Worm (Caenorhabditis elegans) whole organism, mixed stage, embryonic: ENCODE data around the gene cutl-18.
"Not testable (repeated sequence)": the region's sequence is repeated elsewhere in the genome, so short reads cannot be mapped to it uniquely, and the experiment has no call there.

Source experiments
- M03D4.4 ChIP-seq: sonication (generic microtip); optimal IDR thresholded peaks from 2 replicates; lab custom pipeline; 2017; ENCODE audit warnings: mild to moderate bottlenecking, missing genetic modification characterization, missing compliant biosample characterization
- bed-3 ChIP-seq: fragments of 200-800 bp; sonication (Bioruptor generic); optimal IDR thresholded peaks from 3 replicates; lab custom pipeline; 2018; ENCODE audit warnings: mild to moderate bottlenecking, missing genetic modification characterization, moderate library complexity, missing compliant biosample characterization
- blmp-1 ChIP-seq: fragments of 150-350 bp; optimal IDR thresholded peaks from 2 replicates; lab custom pipeline; 2014; ENCODE audit warnings: missing biosample characterization, missing genetic modification characterization
- ceh-39 ChIP-seq: fragments of 150-350 bp; optimal IDR thresholded peaks from 2 replicates; lab custom pipeline; 2014; ENCODE audit warnings: missing biosample characterization, missing genetic modification characterization
- ceh-43 ChIP-seq: fragments of 200-800 bp; sonication (Bioruptor generic); optimal IDR thresholded peaks from 2 replicates; lab custom pipeline; 2018; ENCODE audit warnings: mild to moderate bottlenecking, missing genetic modification characterization, moderate library complexity, missing compliant biosample characterization
- ceh-83 ChIP-seq: fragments of 200-800 bp; sonication (Bioruptor generic); optimal IDR thresholded peaks from 2 replicates; lab custom pipeline; 2018; ENCODE audit warnings: mild to moderate bottlenecking, missing genetic modification characterization, missing compliant biosample characterization
- ces-1 ChIP-seq: fragments of 150-350 bp; optimal IDR thresholded peaks from 2 replicates; lab custom pipeline; 2014; ENCODE audit warnings: missing biosample characterization, missing genetic modification reagents, missing genetic modification characterization
- cnd-1 ChIP-seq: fragments of 200-800 bp; sonication (Bioruptor generic); optimal IDR thresholded peaks from 2 replicates; lab custom pipeline; 2018; ENCODE audit warnings: mild to moderate bottlenecking, missing genetic modification characterization, missing compliant biosample characterization
- elt-1 ChIP-seq: sonication (generic microtip); optimal IDR thresholded peaks from 2 replicates; lab custom pipeline; 2017; ENCODE audit warnings: missing genetic modification characterization, mild to moderate bottlenecking, missing compliant biosample characterization, antibody characterized with exemption, moderate library complexity, borderline replicate concordance; ENCODE audit not compliant: insufficient read depth
- flh-1 ChIP-seq: fragments of 200-800 bp; sonication (Bioruptor generic); optimal IDR thresholded peaks from 2 replicates; lab custom pipeline; 2018; ENCODE audit warnings: mild to moderate bottlenecking, missing genetic modification characterization, moderate library complexity, missing compliant biosample characterization
- ham-2 ChIP-seq: fragments of 200-800 bp; sonication (Bioruptor generic); optimal IDR thresholded peaks from 2 replicates; lab custom pipeline; 2018; ENCODE audit warnings: mild to moderate bottlenecking, missing genetic modification characterization, missing compliant biosample characterization
- hlh-1 ChIP-seq: fragments of 150-350 bp; optimal IDR thresholded peaks from 2 replicates; lab custom pipeline; 2014; ENCODE audit warnings: missing biosample characterization, missing genetic modification reagents, missing genetic modification characterization
- lin-13 ChIP-seq: fragments of 150-350 bp; optimal IDR thresholded peaks from 2 replicates; lab custom pipeline; 2014; ENCODE audit warnings: missing biosample characterization, missing genetic modification characterization
- lin-32 ChIP-seq: fragments of 200-800 bp; sonication (Bioruptor generic); optimal IDR thresholded peaks from 2 replicates; lab custom pipeline; 2018; ENCODE audit warnings: mild to moderate bottlenecking, missing genetic modification characterization, missing compliant biosample characterization
- lsy-2 ChIP-seq: fragments of 150-350 bp; optimal IDR thresholded peaks from 2 replicates; lab custom pipeline; 2014; ENCODE audit warnings: missing biosample characterization, missing genetic modification characterization
- mab-5 ChIP-seq: fragments of 150-350 bp; optimal IDR thresholded peaks from 2 replicates; lab custom pipeline; 2014; ENCODE audit warnings: missing biosample characterization, missing genetic modification characterization
- mep-1 ChIP-seq: fragments of 150-350 bp; optimal IDR thresholded peaks from 2 replicates; lab custom pipeline; 2017; ENCODE audit warnings: missing biosample characterization, missing genetic modification reagents, missing genetic modification characterization, inconsistent platforms
- mls-2 ChIP-seq: sonication (generic microtip); optimal IDR thresholded peaks from 2 replicates; lab custom pipeline; 2016; ENCODE audit warnings: mild to moderate bottlenecking, missing genetic modification characterization, moderate library complexity, missing compliant biosample characterization
- nhr-12 ChIP-seq: fragments of 150-350 bp; optimal IDR thresholded peaks from 2 replicates; lab custom pipeline; 2014; ENCODE audit warnings: missing biosample characterization, missing genetic modification characterization
- nhr-2 ChIP-seq: fragments of 150-350 bp; optimal IDR thresholded peaks from 2 replicates; lab custom pipeline; 2014; ENCODE audit warnings: missing biosample characterization, missing genetic modification characterization
- nhr-237 ChIP-seq: fragments of 150-350 bp; optimal IDR thresholded peaks from 2 replicates; lab custom pipeline; 2014; ENCODE audit warnings: missing biosample characterization, missing genetic modification characterization
- nhr-28 ChIP-seq: fragments of 150-350 bp; optimal IDR thresholded peaks from 2 replicates; lab custom pipeline; 2014; ENCODE audit warnings: missing biosample characterization, missing genetic modification characterization
- nhr-76 ChIP-seq: sonication (generic microtip); optimal IDR thresholded peaks from 2 replicates; lab custom pipeline; 2017; ENCODE audit warnings: missing biosample characterization, missing genetic modification characterization
- sem-2 ChIP-seq: fragments of 200-800 bp; sonication (Bioruptor generic); optimal IDR thresholded peaks from 2 replicates; lab custom pipeline; 2018; ENCODE audit warnings: mild to moderate bottlenecking, missing genetic modification characterization, missing compliant biosample characterization
- snpc-4 ChIP-seq: fragments of 150-350 bp; optimal IDR thresholded peaks from 2 replicates; lab custom pipeline; 2014; ENCODE audit warnings: missing biosample characterization, missing genetic modification characterization
- sptf-1 ChIP-seq: sonication (generic microtip); optimal IDR thresholded peaks from 2 replicates; lab custom pipeline; 2017; ENCODE audit warnings: mild to moderate bottlenecking, missing genetic modification characterization, moderate library complexity, missing compliant biosample characterization
- tbx-8 ChIP-seq: fragments of 200-800 bp; sonication (Bioruptor generic); optimal IDR thresholded peaks from 2 replicates; lab custom pipeline; 2018; ENCODE audit warnings: mild to moderate bottlenecking, missing genetic modification characterization, moderate library complexity, missing compliant biosample characterization
- unc-120 ChIP-seq: sonication (generic microtip); optimal IDR thresholded peaks from 2 replicates; lab custom pipeline; 2017; ENCODE audit warnings: missing genetic modification characterization, missing compliant biosample characterization; ENCODE audit not compliant: poor library complexity, severe bottlenecking
- unc-62 ChIP-seq: fragments of 150-350 bp; optimal IDR thresholded peaks from 2 replicates; lab custom pipeline; 2014; ENCODE audit warnings: missing biosample characterization, missing genetic modification reagents, missing genetic modification characterization
- zip-8 ChIP-seq: fragments of 150-350 bp; optimal IDR thresholded peaks from 2 replicates; lab custom pipeline; 2014; ENCODE audit warnings: missing biosample characterization, missing genetic modification characterization
- ztf-11 ChIP-seq: fragments of 150-350 bp; optimal IDR thresholded peaks from 2 replicates; lab custom pipeline; 2014; ENCODE audit warnings: missing biosample characterization, missing genetic modification characterization

The cutl-18 gene

ce11 chrV:11292682-11293081 lies 24.0 kb downstream of the cutl-18 start:
- TF ChIP-seq lin-32 (GFP tag; lab: Kevin White, UChicago) (no peak), flh-1 (GFP tag; lab: Kevin White, UChicago) (no peak), ces-1 (no peak), bed-3 (GFP tag; lab: Kevin White, UChicago) (no peak), nhr-12 (tag; lab: Kevin White, UChicago) (no peak), zip-8 (tag; lab: Kevin White, UChicago) (no peak), M03D4.4 (no peak), snpc-4 (tag; lab: Kevin White, UChicago) (no peak), ceh-43 (no peak), hlh-1 (tag; lab: Kevin White, UChicago) (no peak), elt-1 (tag; lab: Kevin White, UChicago) (no peak), sptf-1 (tag; lab: Kevin White, UChicago) (no peak), mab-5 (tag; lab: Kevin White, UChicago) (no peak), mep-1 (no peak), unc-120 (no peak), ceh-39 (tag; lab: Kevin White, UChicago) (no peak), ham-2 (GFP tag; lab: Kevin White, UChicago) (no peak), lin-13 (tag; lab: Kevin White, UChicago) (no peak), sem-2 (GFP tag; lab: Kevin White, UChicago) (no peak)

DNA sequence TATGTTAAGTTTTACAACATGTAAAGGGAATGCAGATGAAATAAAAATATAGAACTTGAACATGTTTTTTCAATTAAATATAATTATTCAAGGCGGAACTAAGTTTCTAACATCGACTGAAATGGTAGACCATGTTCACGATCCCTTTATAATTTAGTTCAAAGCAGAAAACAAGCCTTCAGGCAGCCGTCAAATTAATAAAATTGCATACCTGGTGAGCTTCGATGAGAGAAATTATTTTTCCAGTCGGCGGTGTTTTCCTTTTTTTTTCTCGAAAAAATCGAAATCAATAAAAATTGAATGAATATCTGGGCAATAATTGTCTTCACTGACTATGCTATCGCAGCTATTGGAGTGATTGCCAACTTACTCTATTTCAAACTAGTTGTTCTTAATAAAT lies 25.8 kb downstream of the cutl-18 start, which contains the start of gene C03E10.1:
Gene C03E10.1, plus strand, starts transcription at position 301 of the 400 bp plus-strand sequence.
- TF ChIP-seq lsy-2 (tag; lab: Kevin White, UChicago) (no peak), lin-32 (GFP tag; lab: Kevin White, UChicago) (no peak), unc-120 (no peak), mab-5 (tag; lab: Kevin White, UChicago) (no peak), nhr-12 (tag; lab: Kevin White, UChicago) (no peak), nhr-28 (tag; lab: Kevin White, UChicago) (no peak), blmp-1 (no peak), unc-62 (GFP tag; lab: Kevin White, UChicago) (no peak), nhr-76 (tag; lab: Kevin White, UChicago) (no peak), ztf-11 (tag; lab: Kevin White, UChicago) (no peak), bed-3 (GFP tag; lab: Kevin White, UChicago) (no peak)

- not testable (repeated sequence) for TF ChIP-seq mls-2; nhr-76 (tag; lab: Kevin White, UChicago); unc-62 (GFP tag; lab: Kevin White, UChicago)
- TF ChIP-seq, all 35 proteins: peak for 0; not testable (repeated sequence) for 35
These were observed 30.6 kb downstream of the cutl-18 start, which contains the start of gene C03E10.3 for ce11 chrV:11286114-11286513. TSS of gene C03E10.3 (plus strand) at chrV:11286414.

DNA sequence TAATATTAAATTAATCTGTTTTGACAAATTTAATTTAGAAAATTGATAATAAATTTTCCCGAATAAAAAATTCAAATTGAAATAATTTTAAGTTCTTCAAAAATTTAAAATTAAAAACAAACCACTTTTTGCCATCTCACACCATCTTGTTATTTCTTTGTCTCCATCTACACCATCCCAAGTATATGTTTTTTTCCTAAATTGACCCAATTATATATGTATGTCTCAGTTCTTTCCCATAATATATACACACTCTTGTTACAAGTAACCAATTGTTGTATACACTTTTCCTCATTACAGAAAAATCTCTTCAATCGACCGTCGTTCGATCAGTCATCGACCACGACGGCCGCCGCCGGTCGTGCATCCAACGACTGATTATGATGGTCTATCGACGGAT lies 34.4 kb downstream of the cutl-18 start, which contains the start of gene gly-20:
Gene gly-20, plus strand, starts transcription at position 301 of the 400 bp plus-strand sequence.
- TF ChIP-seq M03D4.4 (no peak), ham-2 (GFP tag; lab: Kevin White, UChicago) (no peak), tbx-8 (GFP tag; lab: Kevin White, UChicago) (no peak), unc-62 (GFP tag; lab: Kevin White, UChicago) (no peak), elt-1 (tag; lab: Kevin White, UChicago) (no peak), nhr-237 (no peak), hlh-1 (tag; lab: Kevin White, UChicago) (no peak)

ce11 chrV:11281414-11282209 lies 35.1 kb downstream of the cutl-18 start:
- TF ChIP-seq ham-2 (GFP tag; lab: Kevin White, UChicago) (peak; percentile 65), nhr-76 (tag; lab: Kevin White, UChicago) (no peak), unc-120 (peak; percentile 38), bed-3 (GFP tag; lab: Kevin White, UChicago) (no peak), elt-1 (tag; lab: Kevin White, UChicago) (peak; percentile 41), lin-32 (GFP tag; lab: Kevin White, UChicago) (no peak), mab-5 (tag; lab: Kevin White, UChicago) (no peak), M03D4.4 (no peak), flh-1 (GFP tag; lab: Kevin White, UChicago) (no peak), blmp-1 (peak; percentile 69), ceh-43 (no peak), nhr-12 (tag; lab: Kevin White, UChicago) (no peak), hlh-1 (tag; lab: Kevin White, UChicago) (peak; percentile 91), ceh-83 (no peak), cnd-1 (tag; lab: Kevin White, UChicago) (no peak), mep-1 (peak; percentile 7), unc-62 (GFP tag; lab: Kevin White, UChicago) (peak; percentile 39), nhr-2 (tag; lab: Kevin White, UChicago) (no peak), sem-2 (GFP tag; lab: Kevin White, UChicago) (no peak), ceh-39 (tag; lab: Kevin White, UChicago) (peak; percentile 39), ztf-11 (tag; lab: Kevin White, UChicago) (no peak), ces-1 (peak; percentile 3), lin-13 (tag; lab: Kevin White, UChicago) (no peak), lsy-2 (tag; lab: Kevin White, UChicago) (no peak)
